Fruit fly (Drosophila melanogaster): Measurements from ENCODE around the gene VhaM9.7-a.

VhaM9.7-a gene

DNA sequence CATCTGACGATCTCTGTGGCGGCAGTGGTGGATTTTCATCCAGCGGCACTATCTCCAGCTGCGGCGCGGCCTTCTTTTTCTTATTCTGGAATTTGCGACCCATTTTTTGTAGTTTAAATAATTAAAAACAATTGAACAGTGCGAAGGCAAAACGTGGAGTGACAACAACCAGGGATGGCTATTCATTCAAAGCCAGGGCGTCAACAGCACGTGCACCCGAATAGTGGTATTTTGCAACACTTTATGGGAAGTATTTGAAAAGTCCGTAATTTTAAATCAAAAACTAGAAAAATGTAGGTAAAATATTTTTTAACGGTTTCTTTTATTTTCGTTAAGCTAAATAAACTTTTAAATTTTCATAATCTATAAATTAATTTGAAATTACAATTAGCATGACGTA, 20.1 kb downstream of the VhaM9.7-a start, which contains the start of gene CG11583 (continued):
- TF ChIP-seq jing (GFP tag; optimal IDR thresholded peaks at IDR 0.05), result no peak
- peak in 1 of 2 experiments; percentile 28 for TF ChIP-seq Pdp1 (GFP tag; optimal IDR thresholded peaks at IDR 0.05)
- TF ChIP-seq D19A (tag; optimal IDR thresholded peaks at IDR 0.05), result no peak
- TF ChIP-seq cato (GFP tag; optimal IDR thresholded peaks at IDR 0.05; ENCODE audit: borderline replicate concordance), result no peak
- peak; percentile 66 for TF ChIP-seq CG32532 (GFP tag; IDR thresholded peaks at IDR 0.05)
- no peak for TF ChIP-seq dmrt11E (tag; optimal IDR thresholded peaks at IDR 0.05)
- peak; percentile 45 for TF ChIP-seq fu2 (GFP tag; optimal IDR thresholded peaks at IDR 0.05)
- no peak for TF ChIP-seq CG13123 (GFP tag; optimal IDR thresholded peaks at IDR 0.05)
- TF ChIP-seq CG8765 (GFP tag; IDR thresholded peaks at IDR 0.05), result no peak
- peak; percentile 74 for TF ChIP-seq Dp (GFP tag; optimal IDR thresholded peaks at IDR 0.05)
- peak; percentile 29 for TF ChIP-seq jumu (GFP tag; optimal IDR thresholded peaks at IDR 0.05)
- no peak for TF ChIP-seq Six4 (GFP tag; optimal IDR thresholded peaks at IDR 0.05)
- no peak for TF ChIP-seq dysf (GFP tag; IDR thresholded peaks at IDR 0.05)
- TF ChIP-seq CG1602 (GFP tag; optimal IDR thresholded peaks at IDR 0.05), result peak; percentile 14
- no peak for TF ChIP-seq CG10366 (GFP tag; IDR thresholded peaks at IDR 0.05)
- peak; percentile 39 for TF ChIP-seq lbe (GFP tag; optimal IDR thresholded peaks at IDR 0.05)
- no peak for TF ChIP-seq CG3407 (GFP tag; optimal IDR thresholded peaks at IDR 0.05)
- TF ChIP-seq Gug (GFP tag; IDR thresholded peaks at IDR 0.05), result 0 out of 4 replicates have a peak, but pooled peaks have one; percentile 30
- no peak for TF ChIP-seq nerfin-2 (GFP tag; IDR thresholded peaks at IDR 0.05; ENCODE audit: partially characterized antibody)
- peak; percentile 18 for TF ChIP-seq Hsf (GFP tag; optimal IDR thresholded peaks at IDR 0.05)
- TF ChIP-seq her (GFP tag; optimal IDR thresholded peaks at IDR 0.05), result peak; percentile 31
- no peak for TF ChIP-seq CG13775 (GFP tag; optimal IDR thresholded peaks at IDR 0.05)
- no peak for TF ChIP-seq cas (GFP tag; IDR thresholded peaks at IDR 0.05)
- peak; percentile 60 for TF ChIP-seq CHES-1-like (GFP tag; optimal IDR thresholded peaks at IDR 0.05)
- TF ChIP-seq ATbp (GFP tag; optimal IDR thresholded peaks at IDR 0.05), result no peak
- TF ChIP-seq CG14050 (GFP tag; IDR thresholded peaks at IDR 0.05), result no peak
- no peak for TF ChIP-seq bigmax (GFP tag; optimal IDR thresholded peaks at IDR 0.05)
- no peak for TF ChIP-seq chm (GFP tag; IDR thresholded peaks at IDR 0.05)
- no peak for TF ChIP-seq grau (tag; optimal IDR thresholded peaks at IDR 0.05)
- peak; percentile 3 for TF ChIP-seq psq (GFP tag; optimal IDR thresholded peaks at IDR 0.05)
- TF ChIP-seq CG11504 (tag; optimal IDR thresholded peaks at IDR 0.05), result no peak
- no peak for TF ChIP-seq kah (GFP tag; optimal IDR thresholded peaks at IDR 0.05)
- TF ChIP-seq repo (GFP tag; optimal IDR thresholded peaks at IDR 0.05), result peak; percentile 14
- TF ChIP-seq CG17385 (GFP tag; optimal IDR thresholded peaks at IDR 0.05), result no peak
- no peak for TF ChIP-seq slou (GFP tag; optimal IDR thresholded peaks at IDR 0.05)
- TF ChIP-seq CG12219 (GFP tag; optimal IDR thresholded peaks at IDR 0.05), result no peak
- peak; percentile 92 for TF ChIP-seq stwl (tag; optimal IDR thresholded peaks at IDR 0.05)
- peak; percentile 35 for TF ChIP-seq Dad (GFP tag; optimal IDR thresholded peaks at IDR 0.05)
- peak; percentile 21 to 38 for TF ChIP-seq chif (GFP tag; optimal IDR thresholded peaks at IDR 0.05)
- TF ChIP-seq yki (optimal IDR thresholded peaks at IDR 0.05), result no peak
- TF ChIP-seq fru (optimal IDR thresholded peaks at IDR 0.05), result no peak
- no peak for TF ChIP-seq CG32767 (GFP tag; IDR thresholded peaks at IDR 0.05)
- TF ChIP-seq tgo (GFP tag; IDR thresholded peaks at IDR 0.05), result no peak
- no peak for TF ChIP-seq vnd (GFP tag; IDR thresholded peaks at IDR 0.05; ENCODE audit: partially characterized antibody)
- no peak for TF ChIP-seq ase (GFP tag; IDR thresholded peaks at IDR 0.05)
- TF ChIP-seq CG8290 (GFP tag; optimal IDR thresholded peaks at IDR 0.05), result no peak
- no peak for TF ChIP-seq CG8290 (tag; optimal IDR thresholded peaks at IDR 0.05)
- peak; percentile 24 for TF ChIP-seq CG4854 (GFP tag; optimal IDR thresholded peaks at IDR 0.05)
- TF ChIP-seq ro (GFP tag; IDR thresholded peaks at IDR 0.05), result no peak
- peak; percentile 64 for TF ChIP-seq CG1603 (tag; optimal IDR thresholded peaks at IDR 0.05)
- no peak for TF ChIP-seq CrebB (tag; optimal IDR thresholded peaks at IDR 0.05)
- no peak for TF ChIP-seq Lim3 (GFP tag; IDR thresholded peaks at IDR 0.05)
- TF ChIP-seq bsh (GFP tag; optimal IDR thresholded peaks at IDR 0.05), result no peak
